Fruit fly (Drosophila melanogaster): ENCODE data around the gene CCT7.
A peak's percentile ranks its signal among the peaks of the same experiment; 100 is the strongest.

DNA sequence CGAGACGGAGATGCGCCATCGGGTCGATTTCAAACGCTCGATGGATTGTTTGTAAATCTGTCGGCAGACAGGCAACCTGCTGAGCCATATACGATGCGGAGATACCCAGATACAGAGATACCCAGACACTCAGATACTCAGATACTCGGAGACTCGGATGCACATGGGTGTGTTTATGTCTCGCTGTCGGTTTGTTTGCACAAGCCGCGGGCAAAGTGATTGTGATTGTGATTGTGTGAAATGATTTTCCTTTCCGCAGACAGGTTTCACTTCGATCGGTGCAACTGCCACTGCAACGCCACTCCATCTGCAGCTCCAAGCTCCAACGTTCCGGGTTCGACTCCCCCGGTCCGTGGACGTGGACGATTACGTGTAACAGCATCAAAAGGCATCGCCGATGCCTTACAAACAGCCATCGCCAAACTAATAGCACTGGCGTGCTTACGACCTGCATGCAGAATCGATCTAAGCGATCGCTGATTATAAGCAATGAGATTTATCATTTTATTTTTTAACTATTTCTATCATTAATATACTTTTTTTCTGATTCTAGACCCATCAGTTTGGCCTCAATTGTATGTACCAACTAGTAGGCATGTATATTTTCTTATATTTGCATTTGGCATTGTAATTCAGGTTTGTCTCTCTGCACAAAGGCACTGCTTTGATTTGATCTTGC is 12.5 kb upstream of the CCT7 start:
- TF ChIP-seq pan (optimal IDR thresholded peaks at IDR 0.05) (no peak), Hnf4 (GFP tag; optimal IDR thresholded peaks at IDR 0.05) (no peak), psq (GFP tag; optimal IDR thresholded peaks at IDR 0.05) (no peak), usp (GFP tag; optimal IDR thresholded peaks at IDR 0.05) (no peak), fru (GFP tag; optimal IDR thresholded peaks at IDR 0.05) (peak; percentile 15), Dfd (GFP tag; optimal IDR thresholded peaks at IDR 0.05) (no peak)
